Worm (Caenorhabditis elegans) whole organism, late embryonic: ENCODE data around the gene H01G02.4.

Source experiments
- Y22D7AL.16 ChIP-seq: sonication (generic microtip); optimal IDR thresholded peaks from 2 replicates; lab custom pipeline; 2016; ENCODE audit warnings: missing genetic modification characterization, missing compliant biosample characterization
- ceh-14 ChIP-seq: sonication (generic microtip); optimal IDR thresholded peaks from 2 replicates; lab custom pipeline; 2016; ENCODE audit warnings: missing genotype, missing genetic modification characterization, missing compliant biosample characterization
- ceh-22 ChIP-seq: sonication (generic microtip); optimal IDR thresholded peaks from 2 replicates; lab custom pipeline; 2017; ENCODE audit warnings: missing biosample characterization, missing genetic modification characterization
- ceh-24 ChIP-seq: sonication (generic microtip); optimal IDR thresholded peaks from 2 replicates; lab custom pipeline; 2016; ENCODE audit warnings: mild to moderate bottlenecking, missing genetic modification characterization, missing compliant biosample characterization
- ceh-9 ChIP-seq: sonication (generic microtip); optimal IDR thresholded peaks from 2 replicates; lab custom pipeline; 2016; ENCODE audit warnings: mild to moderate bottlenecking, missing genetic modification characterization, inconsistent platforms, missing compliant biosample characterization
- dve-1 ChIP-seq: sonication (generic microtip); optimal IDR thresholded peaks from 2 replicates; lab custom pipeline; 2017; ENCODE audit warnings: antibody characterized with exemption, mild to moderate bottlenecking, missing genetic modification characterization, missing compliant biosample characterization
- ets-4 ChIP-seq: sonication (generic microtip); optimal IDR thresholded peaks from 2 replicates; lab custom pipeline; 2016; ENCODE audit warnings: missing genetic modification characterization, missing compliant biosample characterization
- hlh-30 ChIP-seq: sonication (generic microtip); optimal IDR thresholded peaks from 2 replicates; lab custom pipeline; 2017; ENCODE audit warnings: antibody characterized with exemption, missing genetic modification characterization, missing compliant biosample characterization; ENCODE audit not compliant: insufficient read depth
- lin-11 ChIP-seq: fragments of 200-800 bp; sonication (Bioruptor generic); optimal IDR thresholded peaks from 2 replicates; lab custom pipeline; 2018; ENCODE audit warnings: mild to moderate bottlenecking, missing genetic modification characterization, missing compliant biosample characterization
- madf-2 ChIP-seq: sonication (generic microtip); optimal IDR thresholded peaks from 2 replicates; lab custom pipeline; 2017; ENCODE audit warnings: missing genetic modification characterization, missing compliant biosample characterization
- pha-2 ChIP-seq: sonication (generic microtip); optimal IDR thresholded peaks from 2 replicates; lab custom pipeline; 2017; ENCODE audit warnings: mild to moderate bottlenecking, missing genetic modification characterization, missing compliant biosample characterization
- rnt-1 ChIP-seq: sonication (generic microtip); optimal IDR thresholded peaks from 2 replicates; lab custom pipeline; 2016; ENCODE audit warnings: missing genetic modification characterization, missing compliant biosample characterization
- sox-2 ChIP-seq: fragments of 200-800 bp; sonication (Bioruptor generic); IDR thresholded peaks from 2 replicates; pipeline ENCODE4 v1.3.6; 2022; ENCODE audit warnings: missing genetic modification reagents, missing genetic modification characterization, missing compliant biosample characterization

DNA sequence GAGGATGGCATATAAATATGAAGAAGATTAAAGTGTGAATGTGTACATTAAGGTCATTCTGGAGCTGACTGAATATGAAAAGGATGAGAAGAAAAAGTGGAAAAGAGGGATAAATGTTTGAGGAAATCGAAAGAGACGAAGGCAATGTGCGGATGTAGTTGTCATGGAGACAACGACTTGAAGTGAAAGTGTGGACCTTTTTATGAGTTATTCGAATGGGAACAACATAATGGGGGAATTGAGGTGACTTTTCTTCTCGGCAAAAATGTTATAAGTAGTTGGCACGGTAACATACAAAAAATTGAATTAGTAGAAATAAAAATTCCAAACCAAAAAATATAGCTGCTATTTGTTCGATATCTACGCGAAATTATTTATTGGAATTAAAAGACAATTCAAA, 1.9 kb downstream of the H01G02.4 start, which contains the start of gene dyf-18:
- TF ChIP-seq rnt-1 (tag; lab: Kevin White, UChicago) (no peak), hlh-30 (tag; lab: Kevin White, UChicago) (no peak), ceh-24 (tag; lab: Kevin White, UChicago) (no peak), lin-11 (tag; lab: Kevin White, UChicago) (no peak), Y22D7AL.16 (no peak), ceh-14 (no peak), dve-1 (tag; lab: Kevin White, UChicago) (no peak), sox-2 (no peak), ets-4 (tag; lab: Kevin White, UChicago) (no peak), pha-2 (tag; lab: Kevin White, UChicago) (no peak), madf-2 (no peak), ceh-9 (tag; lab: Kevin White, UChicago) (no peak), ceh-22 (tag; lab: Kevin White, UChicago) (no peak)
